Fruit fly (Drosophila melanogaster) whole organism, prepupa: ENCODE results near the gene Bdp1.

Source experiments
- CG6808 ChIP-seq: fragments of 200-800 bp; sonication (Bioruptor generic); optimal IDR thresholded peaks from 3 replicates; lab custom pipeline; 2017; ENCODE audit warnings: missing biosample characterization, missing genetic modification characterization, mild to moderate bottlenecking, moderate library complexity, missing genetic modification reagents
- CG6854 ChIP-seq: fragments of 200-800 bp; sonication (Bioruptor generic); optimal IDR thresholded peaks from 2 replicates; lab custom pipeline; 2017; ENCODE audit warnings: missing biosample characterization, mild to moderate bottlenecking, missing genetic modification characterization
- CG9139 ChIP-seq: fragments of 200-800 bp; sonication (Bioruptor generic); optimal IDR thresholded peaks from 3 replicates; lab custom pipeline; 2017; ENCODE audit warnings: missing biosample characterization, mild to moderate bottlenecking, missing genetic modification characterization
- Eip93F ChIP-seq: fragments of 200-800 bp; sonication (Bioruptor generic); optimal IDR thresholded peaks from 2 replicates; lab custom pipeline; 2016; ENCODE audit warnings: missing biosample characterization, mild to moderate bottlenecking, missing genetic modification characterization
- Gug ChIP-seq: fragments of 200-800 bp; sonication (Bioruptor generic); IDR thresholded peaks from 2 replicates; pipeline ENCODE4 v1.3.6; 2022; ENCODE audit warnings: missing biosample characterization, missing genetic modification characterization
- Hr39 ChIP-seq: fragments of 200-800 bp; sonication (Bioruptor generic); optimal IDR thresholded peaks from 2 replicates; lab custom pipeline; 2016; ENCODE audit warnings: missing biosample characterization, missing genetic modification characterization
- Smox ChIP-seq: fragments of 200-800 bp; sonication (Bioruptor generic); optimal IDR thresholded peaks from 3 replicates; lab custom pipeline; 2016; ENCODE audit warnings: missing biosample characterization, missing genetic modification characterization
- dac ChIP-seq: fragments of 200-800 bp; sonication (Bioruptor generic); optimal IDR thresholded peaks from 2 replicates; lab custom pipeline; 2017; ENCODE audit warnings: missing biosample characterization, mild to moderate bottlenecking, missing genetic modification characterization

DNA sequence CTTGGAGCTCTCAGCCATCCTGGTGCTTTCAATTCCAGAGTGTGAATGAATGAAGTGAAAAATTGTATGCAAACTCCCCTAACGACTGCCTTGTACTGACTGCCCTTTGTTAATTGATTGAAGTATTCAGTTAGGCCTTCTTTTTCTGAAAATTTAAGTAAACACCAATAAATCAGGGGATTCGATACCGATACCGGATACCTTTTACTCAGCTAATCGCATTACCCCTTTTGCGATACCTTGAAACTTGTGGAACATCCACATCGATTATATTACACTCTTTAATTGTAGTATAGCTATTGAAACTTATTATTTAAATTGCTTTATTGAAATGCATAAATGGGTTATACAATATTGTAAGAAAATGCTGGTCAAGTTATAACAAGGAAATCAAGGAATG is 22.4 kb upstream of the Bdp1 start, which contains the start of gene CG16957:
- TF ChIP-seq Eip93F (GFP tag; lab: Kevin White, UChicago) (no peak), CG9139 (GFP tag; lab: Kevin White, UChicago) (no peak), Smox (GFP tag; lab: Kevin White, UChicago) (no peak), Hr39 (GFP tag; lab: Kevin White, UChicago) (no peak), CG6854 (no peak), dac (no peak), CG6808 (GFP tag; lab: Kevin White, UChicago) (no peak), Gug (GFP tag; lab: Robert Waterston, UW) (no peak)
